Worm (Caenorhabditis elegans) whole organism, early embryonic: ENCODE measurements around the gene T05C7.5.

Experiments used
- F13C5.2 ChIP-seq: sonication (generic microtip); optimal IDR thresholded peaks from 2 replicates; lab custom pipeline; 2017; ENCODE audit warnings: mild to moderate bottlenecking, missing genetic modification characterization, inconsistent platforms, missing compliant biosample characterization
- ama-1 ChIP-seq: fragments of 150-350 bp; optimal IDR thresholded peaks from 2 replicates; lab custom pipeline; 2014
- ceh-36 ChIP-seq: sonication (generic microtip); optimal IDR thresholded peaks from 2 replicates; lab custom pipeline; 2016; ENCODE audit warnings: missing genetic modification characterization, inconsistent platforms, missing compliant biosample characterization
- ets-7 ChIP-seq: sonication (generic microtip); optimal IDR thresholded peaks from 2 replicates; lab custom pipeline; 2016; ENCODE audit warnings: missing genotype, missing genetic modification characterization, missing compliant biosample characterization
- hmbx-1 ChIP-seq: sonication (generic microtip); optimal IDR thresholded peaks from 2 replicates; lab custom pipeline; 2016; ENCODE audit warnings: mild to moderate bottlenecking, missing genetic modification characterization, missing compliant biosample characterization
- hnd-1 ChIP-seq: sonication (generic microtip); optimal IDR thresholded peaks from 2 replicates; lab custom pipeline; 2016; ENCODE audit warnings: missing genetic modification characterization, missing compliant biosample characterization
- pes-1 ChIP-seq: fragments of 200-800 bp; sonication (Bioruptor generic); IDR thresholded peaks from 2 replicates; pipeline ENCODE4 v1.3.6; 2022; ENCODE audit warnings: missing genetic modification reagents, missing genetic modification characterization, missing compliant biosample characterization
- scrt-1 ChIP-seq: fragments of 200-800 bp; sonication (Bioruptor generic); IDR thresholded peaks from 2 replicates; pipeline ENCODE4 v1.3.6; 2022; ENCODE audit warnings: missing genetic modification characterization, missing compliant biosample characterization
- sea-1 ChIP-seq: fragments of 200-800 bp; sonication (Bioruptor generic); conservative IDR thresholded peaks from 2 replicates; pipeline ENCODE4 v1.3.6; 2022; ENCODE audit warnings: missing genetic modification characterization, missing compliant biosample characterization
- tbx-11 ChIP-seq: fragments of 200-800 bp; sonication (Bioruptor generic); IDR thresholded peaks from 2 replicates; pipeline ENCODE4 v1.3.6; 2022; ENCODE audit warnings: missing genetic modification characterization, missing compliant biosample characterization
- tbx-37 ChIP-seq: fragments of 200-800 bp; sonication (Bioruptor generic); conservative IDR thresholded peaks from 2 replicates; pipeline ENCODE4 v1.3.6; 2022; ENCODE audit warnings: missing genetic modification reagents, missing genetic modification characterization, missing compliant biosample characterization

ce11 chrIV:81428-81827, 22.7 kb upstream of the T05C7.5 start:
- TF ChIP-seq F13C5.2 (tag; lab: Kevin White, UChicago) (no peak), scrt-1 (GFP tag; lab: Robert Waterston, UW) (no peak), hnd-1 (tag; lab: Kevin White, UChicago) (no peak), ets-7 (tag; lab: Kevin White, UChicago) (no peak), tbx-11 (no peak), ama-1 (lab: Kevin White, UChicago) (no peak), sea-1 (GFP tag; lab: Robert Waterston, UW) (no peak), ceh-36 (no peak), tbx-37 (no peak), pes-1 (no peak), hmbx-1 (tag; lab: Kevin White, UChicago) (no peak)
